Worm (Caenorhabditis elegans) whole organism, L4 larva: ENCODE data around the gene comt-5.

ENCODE experiments used
- ceh-32 ChIP-seq: sonication (generic microtip); optimal IDR thresholded peaks from 2 replicates; lab custom pipeline; 2016; ENCODE audit warnings: mild to moderate bottlenecking, missing genetic modification characterization, missing compliant biosample characterization; ENCODE audit not compliant: poor library complexity
- nhr-77 ChIP-seq: fragments of 150-350 bp; optimal IDR thresholded peaks from 2 replicates; lab custom pipeline; 2014; ENCODE audit warnings: missing biosample characterization, missing genetic modification characterization

- TF ChIP-seq ceh-32 (tag; lab: Kevin White, UChicago) (no peak), nhr-77 (no peak)
These were observed 28.5 kb upstream of the comt-5 start for ce11 chrV:2081894-2082293.
